Worm (Caenorhabditis elegans): Measurements from ENCODE around the gene smg-9.

ce11 chrII:14705215-14705614 lies 47.4 kb downstream of the smg-9 start, which contains the start of gene C09F9.2:
- TF ChIP-seq ztf-4 (tag; optimal IDR thresholded peaks at IDR 0.05) (no peak), unc-39 (tag; optimal IDR thresholded peaks at IDR 0.05) (no peak), fos-1 (tag; optimal IDR thresholded peaks at IDR 0.05) (no peak), jun-1 (tag; optimal IDR thresholded peaks at IDR 0.05) (no peak)
